Worm (Caenorhabditis elegans) whole organism, late embryonic: Measurements from ENCODE around the gene gst-4.

Source experiments
- F13H6.1 ChIP-seq: sonication (generic microtip); optimal IDR thresholded peaks from 2 replicates; lab custom pipeline; 2016; ENCODE audit warnings: missing genetic modification characterization, missing compliant biosample characterization
- ama-1 ChIP-seq: fragments of 150-350 bp; optimal IDR thresholded peaks from 2 replicates; lab custom pipeline; 2014
- ceh-19 ChIP-seq: fragments of 200-800 bp; sonication (Bioruptor generic); optimal IDR thresholded peaks from 2 replicates; lab custom pipeline; 2018; ENCODE audit warnings: mild to moderate bottlenecking, missing genetic modification characterization, missing compliant biosample characterization
- ceh-24 ChIP-seq: sonication (generic microtip); optimal IDR thresholded peaks from 2 replicates; lab custom pipeline; 2016; ENCODE audit warnings: mild to moderate bottlenecking, missing genetic modification characterization, missing compliant biosample characterization
- ceh-34 ChIP-seq: sonication (generic microtip); optimal IDR thresholded peaks from 2 replicates; lab custom pipeline; 2016; ENCODE audit warnings: mild to moderate bottlenecking, missing genetic modification characterization, missing compliant biosample characterization
- dmd-4 ChIP-seq: sonication (generic microtip); optimal IDR thresholded peaks from 2 replicates; lab custom pipeline; 2016; ENCODE audit warnings: borderline replicate concordance, missing genetic modification characterization, missing compliant biosample characterization
- dve-1 ChIP-seq: sonication (generic microtip); optimal IDR thresholded peaks from 2 replicates; lab custom pipeline; 2017; ENCODE audit warnings: antibody characterized with exemption, mild to moderate bottlenecking, missing genetic modification characterization, missing compliant biosample characterization
- nhr-232 ChIP-seq: sonication (generic microtip); optimal IDR thresholded peaks from 2 replicates; lab custom pipeline; 2016; ENCODE audit warnings: missing genetic modification characterization, missing compliant biosample characterization
- pha-4 ChIP-seq: fragments of 150-350 bp; optimal IDR thresholded peaks from 2 replicates; lab custom pipeline; 2018; ENCODE audit warnings: missing biosample characterization, missing genetic modification reagents, missing genetic modification characterization
- pros-1 ChIP-seq: fragments of 150-350 bp; optimal IDR thresholded peaks from 2 replicates; lab custom pipeline; 2014; ENCODE audit warnings: missing biosample characterization, missing genetic modification reagents, missing genetic modification characterization
- sdc-2 ChIP-seq: sonication (generic microtip); optimal IDR thresholded peaks from 2 replicates; lab custom pipeline; 2016; ENCODE audit warnings: missing genotype, missing genetic modification characterization, missing compliant biosample characterization
- sox-2 ChIP-seq: fragments of 200-800 bp; sonication (Bioruptor generic); IDR thresholded peaks from 2 replicates; pipeline ENCODE4 v1.3.6; 2022; ENCODE audit warnings: missing genetic modification reagents, missing genetic modification characterization, missing compliant biosample characterization
- unc-55 ChIP-seq: sonication (generic microtip); optimal IDR thresholded peaks from 2 replicates; lab custom pipeline; 2017; ENCODE audit warnings: missing biosample characterization, missing genetic modification reagents, missing genetic modification characterization

DNA sequence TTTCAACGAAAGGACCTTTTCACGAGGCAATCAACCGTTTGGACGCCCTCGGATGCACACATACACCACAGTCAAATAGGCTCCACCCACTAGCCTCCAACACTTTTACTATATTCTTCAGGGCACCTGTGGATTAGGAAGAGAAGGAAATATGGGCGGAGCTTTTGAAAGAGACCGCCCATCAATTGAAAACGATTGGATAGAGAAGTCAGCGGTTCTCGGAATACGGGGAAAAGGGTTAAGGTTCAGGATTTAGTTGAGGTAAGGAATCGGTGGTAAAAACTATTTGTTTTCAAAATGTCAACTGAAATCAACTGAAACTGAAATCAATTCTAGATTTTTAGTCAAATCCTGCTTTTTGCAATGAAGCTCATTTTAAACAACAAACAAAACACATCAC, 31.6 kb upstream of the gst-4 start, which contains the start of gene egl-38:
- TF ChIP-seq ceh-19 (GFP tag; lab: Kevin White, UChicago), result no peak
- no peak for TF ChIP-seq unc-55 (GFP tag; lab: Kevin White, UChicago)
- TF ChIP-seq dve-1 (tag; lab: Kevin White, UChicago), result no peak
- TF ChIP-seq pros-1 (tag; lab: Kevin White, UChicago), result no peak
- no peak for TF ChIP-seq pha-4
- no peak for TF ChIP-seq ama-1 (lab: Kevin White, UChicago)
- TF ChIP-seq nhr-232 (tag; lab: Kevin White, UChicago), result no peak
- TF ChIP-seq dmd-4 (tag; lab: Kevin White, UChicago), result no peak
- TF ChIP-seq ceh-34, result no peak
- TF ChIP-seq sdc-2 (tag; lab: Kevin White, UChicago), result no peak
- no peak for TF ChIP-seq ceh-24
- TF ChIP-seq sox-2 (GFP tag; lab: Robert Waterston, UW), result no peak
- TF ChIP-seq F13H6.1 (tag; lab: Kevin White, UChicago), result no peak
